Worm (Caenorhabditis elegans): Measurements from ENCODE around the gene Y82E9BL.6.
A peak's percentile ranks its signal among the peaks of the same experiment; 100 is the strongest.

The Y82E9BL.6 gene

DNA sequence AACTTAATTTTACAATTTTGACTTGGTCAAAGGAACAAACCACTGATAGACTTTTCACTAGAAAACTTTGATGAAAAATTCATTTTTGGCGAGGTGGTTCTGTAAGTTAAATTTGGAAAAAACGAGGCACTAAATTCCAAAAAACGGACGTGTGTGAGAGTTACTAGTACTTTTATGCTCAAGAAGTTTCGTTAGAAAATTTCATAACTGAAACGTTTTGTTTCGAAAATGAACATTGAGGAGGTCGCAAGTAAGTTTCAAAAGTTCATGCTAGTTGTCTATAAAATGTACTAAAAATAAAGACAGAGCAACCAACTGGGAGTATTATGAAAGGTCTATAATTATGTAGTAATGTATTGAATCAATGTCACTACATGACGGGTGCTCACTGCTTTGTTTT lies 46.2 kb upstream of the Y82E9BL.6 start, which contains the start of gene pals-17:
pals-17 (minus strand) TSS at position 101 of the 400 bp plus-strand sequence.
- TF ChIP-seq aly-2 (tag; optimal IDR thresholded peaks at IDR 0.05), result no peak

DNA sequence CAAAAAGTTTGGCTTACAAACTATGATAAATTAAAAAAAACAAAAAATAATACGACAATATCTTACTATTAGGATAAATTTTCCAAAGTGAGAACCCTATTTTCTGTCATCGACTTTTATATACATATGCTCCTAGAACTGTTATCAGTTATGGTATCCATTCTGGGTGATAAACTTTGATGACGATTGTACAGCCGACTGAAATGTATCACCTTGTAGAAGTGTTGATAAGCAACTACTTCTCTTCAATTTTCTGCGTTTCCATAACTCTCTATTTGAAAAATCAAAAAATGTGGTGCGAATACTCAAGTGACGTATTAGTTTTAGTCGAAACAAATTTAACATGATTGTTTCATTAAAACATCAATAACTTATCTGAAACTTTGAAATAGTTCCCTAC lies 44.4 kb upstream of the Y82E9BL.6 start:
- TF ChIP-seq mdl-1 (tag; optimal IDR thresholded peaks at IDR 0.05) (no peak), lin-39 (tag; optimal IDR thresholded peaks at IDR 0.05) (no peak), nhr-77 (tag; optimal IDR thresholded peaks at IDR 0.05) (no peak), nhr-23 (tag; optimal IDR thresholded peaks at IDR 0.05) (no peak), nhr-129 (tag; optimal IDR thresholded peaks at IDR 0.05) (no peak), sem-4 (tag; optimal IDR thresholded peaks at IDR 0.05) (no peak), sma-9 (GFP tag; optimal IDR thresholded peaks at IDR 0.05) (peak; percentile 37), sma-9 (tag; optimal IDR thresholded peaks at IDR 0.05) (no peak), fos-1 (tag; optimal IDR thresholded peaks at IDR 0.05) (peak; percentile 98), ztf-1 (GFP tag; conservative IDR thresholded peaks at IDR 0.05) (no peak), crh-2 (tag; optimal IDR thresholded peaks at IDR 0.05) (peak; percentile 10), egl-27 (tag; optimal IDR thresholded peaks at IDR 0.05) (no peak)

DNA sequence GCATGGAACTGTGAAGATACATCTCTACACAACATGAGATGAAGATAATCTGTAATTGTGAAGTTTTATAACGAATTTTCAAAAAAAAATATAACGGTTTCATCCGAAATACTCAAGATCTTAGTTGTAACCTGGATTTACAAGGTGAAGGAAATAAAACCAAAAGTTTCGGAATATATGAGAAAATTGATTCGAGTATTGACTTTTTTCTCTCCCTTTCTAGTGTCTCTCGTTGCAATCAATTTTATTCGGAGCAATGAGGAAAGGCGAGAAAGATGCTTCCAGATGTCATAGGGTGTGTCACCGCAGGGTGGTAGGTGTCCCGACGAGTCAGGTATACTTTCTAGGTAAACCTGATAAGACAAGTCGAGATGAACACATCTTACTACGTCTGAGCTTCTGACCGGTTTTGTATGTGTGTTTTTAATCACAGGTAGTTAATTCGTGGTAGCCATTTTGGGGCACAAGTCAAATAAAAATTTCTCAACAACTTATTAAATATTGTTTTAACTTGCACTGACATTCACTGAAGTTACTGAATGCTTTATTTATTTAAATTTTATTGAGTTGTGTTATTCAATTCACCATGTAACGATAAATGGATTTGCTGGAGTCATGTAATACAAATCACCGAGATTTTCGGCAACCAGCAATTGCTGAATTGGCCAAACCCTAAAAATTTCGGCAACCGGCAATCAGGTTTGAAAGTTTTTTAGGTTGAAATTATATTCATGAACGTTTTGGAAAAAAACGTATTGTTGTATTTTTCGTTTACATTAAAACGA lies 42.9 kb upstream of the Y82E9BL.6 start, which contains the start of gene pals-20:
pals-20 (minus strand) TSS at position 51 of the 785 bp plus-strand sequence.
- TF ChIP-seq nhr-25 (tag; optimal IDR thresholded peaks at IDR 0.05) (no peak), fos-1 (tag; optimal IDR thresholded peaks at IDR 0.05) (peak; percentile 67)

DNA sequence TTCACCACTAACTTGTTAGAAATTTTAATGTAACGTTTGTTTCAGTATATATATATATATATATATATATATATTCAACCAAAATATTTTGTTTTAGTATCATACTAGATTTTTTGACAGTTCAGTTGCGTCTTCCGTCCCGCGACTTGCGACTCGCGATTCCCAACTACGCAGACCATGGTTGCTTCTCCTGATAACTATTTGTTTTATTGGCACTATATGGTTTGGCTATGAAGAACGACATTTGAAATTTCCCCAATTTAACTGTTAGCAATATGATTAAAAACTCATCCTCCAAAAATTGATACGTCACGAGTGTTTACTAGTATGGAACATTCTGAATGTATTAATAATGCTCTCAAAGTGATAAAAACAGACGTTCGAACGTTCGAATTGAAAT lies 39.1 kb upstream of the Y82E9BL.6 start:
- peak; percentile 32 for TF ChIP-seq fos-1 (tag; optimal IDR thresholded peaks at IDR 0.05)
- TF ChIP-seq aly-2 (tag; optimal IDR thresholded peaks at IDR 0.05), result no peak

DNA sequence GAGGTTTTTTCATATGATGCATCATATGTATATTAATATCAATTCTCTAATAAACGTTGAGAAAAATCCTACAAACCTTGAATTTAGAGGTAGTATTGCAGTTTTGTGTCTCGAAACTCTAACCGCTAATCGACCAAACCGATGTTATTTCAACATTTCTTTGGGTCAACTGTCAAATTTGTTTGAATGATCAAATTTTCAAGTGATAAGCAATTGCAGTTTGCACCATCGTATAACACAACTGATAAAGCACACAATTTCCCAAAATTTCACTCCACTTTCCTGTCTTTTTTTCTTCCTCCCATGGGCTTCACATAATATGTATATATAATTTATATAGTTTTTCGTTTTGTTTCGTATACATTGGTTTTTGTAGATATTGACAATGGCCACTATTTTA lies 38.5 kb upstream of the Y82E9BL.6 start, which contains the start of the genes fbxa-138 and Y82E9BR.5:
fbxa-138 (minus strand) TSS at position 161 of the 400 bp plus-strand sequence.
Y82E9BR.5 (plus strand) TSS at position 279 of the 400 bp plus-strand sequence.
- TF ChIP-seq fos-1 (tag; optimal IDR thresholded peaks at IDR 0.05), result peak; percentile 87
- no peak for TF ChIP-seq nhr-11 (tag; optimal IDR thresholded peaks at IDR 0.05)
- TF ChIP-seq ztf-11 (tag; optimal IDR thresholded peaks at IDR 0.05), result no peak
- TF ChIP-seq aly-2 (tag; optimal IDR thresholded peaks at IDR 0.05), result no peak
- no peak for TF ChIP-seq ztf-1 (GFP tag; conservative IDR thresholded peaks at IDR 0.05)
- TF ChIP-seq gmeb-1 (tag; optimal IDR thresholded peaks at IDR 0.05), result peak; percentile 4

DNA sequence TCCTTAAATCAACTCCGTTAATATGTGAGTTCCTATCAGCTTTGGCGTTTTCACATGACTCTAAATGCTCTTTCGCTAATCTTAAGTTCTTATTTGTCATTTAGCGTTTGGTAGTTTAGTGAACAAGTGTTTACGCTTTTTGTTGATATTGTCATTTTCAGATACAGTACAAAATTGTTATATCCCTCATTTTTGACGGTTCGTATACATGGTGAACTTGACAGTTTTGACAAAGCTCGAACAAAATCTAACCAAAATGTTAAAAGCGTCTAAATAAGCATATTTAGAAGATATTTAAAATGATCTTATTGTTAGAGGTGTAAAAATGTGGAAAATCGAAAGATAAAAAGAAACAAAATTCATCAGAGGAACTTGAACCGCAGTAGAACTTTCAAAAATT lies 37.9 kb upstream of the Y82E9BL.6 start:
- TF ChIP-seq nhr-129 (tag; optimal IDR thresholded peaks at IDR 0.05) (no peak), nhr-11 (tag; optimal IDR thresholded peaks at IDR 0.05) (no peak), nhr-21 (tag; optimal IDR thresholded peaks at IDR 0.05) (no peak), unc-55 (GFP tag; optimal IDR thresholded peaks at IDR 0.05) (no peak), lin-11 (tag; optimal IDR thresholded peaks at IDR 0.05) (no peak), sem-4 (tag; optimal IDR thresholded peaks at IDR 0.05) (no peak), R02D3.7 (tag; optimal IDR thresholded peaks at IDR 0.05) (no peak)

DNA sequence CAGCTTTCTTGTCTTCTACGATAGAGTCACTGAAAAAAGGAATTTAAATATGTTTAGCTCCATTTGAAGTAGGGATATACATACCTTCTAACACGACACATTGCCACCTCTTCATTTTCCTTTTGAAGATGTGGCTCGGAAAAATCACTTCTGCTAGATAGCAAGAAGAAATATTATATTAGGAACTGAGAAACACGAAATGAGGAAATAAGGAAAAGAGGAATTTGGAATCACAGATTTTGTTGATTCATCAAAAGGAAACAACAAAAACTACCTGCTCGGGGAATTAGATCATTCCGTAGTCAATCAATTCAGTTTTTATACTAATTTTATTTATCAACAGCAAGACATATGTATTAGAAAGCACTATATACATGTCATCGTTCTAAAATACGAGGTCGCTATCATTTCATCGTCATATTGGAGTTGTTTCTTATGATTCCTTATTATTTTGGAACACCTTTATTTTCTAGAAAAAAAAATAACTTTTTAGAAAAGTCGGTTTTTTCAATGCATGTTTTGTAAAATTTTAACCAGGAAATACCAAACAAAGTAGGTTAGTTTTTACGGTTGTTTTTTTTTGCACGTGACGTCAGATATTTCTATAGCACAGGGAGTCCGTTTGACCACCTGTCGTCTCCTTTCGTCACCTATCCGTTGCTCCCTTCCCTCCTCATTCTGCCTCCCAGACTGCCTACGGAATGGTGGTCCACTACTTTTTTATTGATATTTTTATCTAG lies 35.1 kb upstream of the Y82E9BL.6 start, which contains the start of the genes pals-21 and Y82E9BR.6:
pals-21 (minus strand) TSS at position 101 of the 740 bp plus-strand sequence.
Y82E9BR.6 (plus strand) TSS at position 690 of the 740 bp plus-strand sequence.
- TF ChIP-seq skn-1 (tag; optimal IDR thresholded peaks at IDR 0.05) (no peak), fos-1 (tag; optimal IDR thresholded peaks at IDR 0.05) (no peak), nhr-10 (tag; optimal IDR thresholded peaks at IDR 0.05) (no peak), unc-55 (GFP tag; optimal IDR thresholded peaks at IDR 0.05) (no peak), R02D3.7 (tag; optimal IDR thresholded peaks at IDR 0.05) (no peak), zag-1 (tag; optimal IDR thresholded peaks at IDR 0.05) (no peak), nhr-12 (tag; optimal IDR thresholded peaks at IDR 0.05) (no peak), nhr-21 (tag; optimal IDR thresholded peaks at IDR 0.05) (no peak), ceh-82 (tag; optimal IDR thresholded peaks at IDR 0.05) (no peak), lin-39 (tag; optimal IDR thresholded peaks at IDR 0.05) (no peak), ztf-1 (GFP tag; conservative IDR thresholded peaks at IDR 0.05) (no peak), egl-27 (tag; optimal IDR thresholded peaks at IDR 0.05) (no peak), ZK546.5 (tag; optimal IDR thresholded peaks at IDR 0.05) (no peak), sma-9 (GFP tag; optimal IDR thresholded peaks at IDR 0.05) (no peak), sma-9 (tag; optimal IDR thresholded peaks at IDR 0.05) (no peak), ztf-4 (tag; optimal IDR thresholded peaks at IDR 0.05) (no peak), ztf-11 (tag; optimal IDR thresholded peaks at IDR 0.05) (no peak), mdl-1 (tag; optimal IDR thresholded peaks at IDR 0.05) (no peak), Y55F3AM.14 (GFP tag; optimal IDR thresholded peaks at IDR 0.05) (no peak)
